Worm (Caenorhabditis elegans) whole organism, early embryonic: ENCODE data around the gene fntb-1.
A peak's percentile ranks its signal among the peaks of the same experiment; 100 is the strongest.

Experiments
- B0310.2 ChIP-seq: sonication (generic microtip); optimal IDR thresholded peaks from 2 replicates; lab custom pipeline; 2016; ENCODE audit warnings: mild to moderate bottlenecking, missing genetic modification characterization, missing compliant biosample characterization
- F13C5.2 ChIP-seq: sonication (generic microtip); optimal IDR thresholded peaks from 2 replicates; lab custom pipeline; 2017; ENCODE audit warnings: mild to moderate bottlenecking, missing genetic modification characterization, inconsistent platforms, missing compliant biosample characterization
- aly-1 ChIP-seq: sonication (generic microtip); optimal IDR thresholded peaks from 2 replicates; lab custom pipeline; 2016; ENCODE audit warnings: missing genetic modification characterization, missing compliant biosample characterization
- ama-1 ChIP-seq: fragments of 150-350 bp; optimal IDR thresholded peaks from 2 replicates; lab custom pipeline; 2014
- ceh-13 ChIP-seq: fragments of 200-800 bp; sonication (Bioruptor generic); optimal IDR thresholded peaks from 2 replicates; lab custom pipeline; 2018; ENCODE audit warnings: mild to moderate bottlenecking, missing genetic modification characterization, missing compliant biosample characterization
- ceh-36 ChIP-seq: sonication (generic microtip); optimal IDR thresholded peaks from 2 replicates; lab custom pipeline; 2016; ENCODE audit warnings: missing genetic modification characterization, inconsistent platforms, missing compliant biosample characterization
- ets-7 ChIP-seq: sonication (generic microtip); optimal IDR thresholded peaks from 2 replicates; lab custom pipeline; 2016; ENCODE audit warnings: missing genotype, missing genetic modification characterization, missing compliant biosample characterization
- flt-1 ChIP-seq: fragments of 200-800 bp; sonication (Bioruptor generic); IDR thresholded peaks from 2 replicates; pipeline ENCODE4 v1.3.6; 2022; ENCODE audit warnings: missing genetic modification characterization, missing compliant biosample characterization
- hmbx-1 ChIP-seq: sonication (generic microtip); optimal IDR thresholded peaks from 2 replicates; lab custom pipeline; 2016; ENCODE audit warnings: mild to moderate bottlenecking, missing genetic modification characterization, missing compliant biosample characterization
- hmg-4 ChIP-seq: fragments of 200-800 bp; sonication (Bioruptor generic); optimal IDR thresholded peaks from 2 replicates; lab custom pipeline; 2018; ENCODE audit warnings: mild to moderate bottlenecking, missing genetic modification characterization, missing compliant biosample characterization
- hnd-1 ChIP-seq: sonication (generic microtip); optimal IDR thresholded peaks from 2 replicates; lab custom pipeline; 2016; ENCODE audit warnings: missing genetic modification characterization, missing compliant biosample characterization
- pes-1 ChIP-seq: fragments of 200-800 bp; sonication (Bioruptor generic); IDR thresholded peaks from 2 replicates; pipeline ENCODE4 v1.3.6; 2022; ENCODE audit warnings: missing genetic modification reagents, missing genetic modification characterization, missing compliant biosample characterization
- scrt-1 ChIP-seq: fragments of 200-800 bp; sonication (Bioruptor generic); IDR thresholded peaks from 2 replicates; pipeline ENCODE4 v1.3.6; 2022; ENCODE audit warnings: missing genetic modification characterization, missing compliant biosample characterization
- sea-1 ChIP-seq: fragments of 200-800 bp; sonication (Bioruptor generic); conservative IDR thresholded peaks from 2 replicates; pipeline ENCODE4 v1.3.6; 2022; ENCODE audit warnings: missing genetic modification characterization, missing compliant biosample characterization
- tbx-11 ChIP-seq: fragments of 200-800 bp; sonication (Bioruptor generic); IDR thresholded peaks from 2 replicates; pipeline ENCODE4 v1.3.6; 2022; ENCODE audit warnings: missing genetic modification characterization, missing compliant biosample characterization
- tbx-37 ChIP-seq: fragments of 200-800 bp; sonication (Bioruptor generic); conservative IDR thresholded peaks from 2 replicates; pipeline ENCODE4 v1.3.6; 2022; ENCODE audit warnings: missing genetic modification reagents, missing genetic modification characterization, missing compliant biosample characterization
- tra-4 ChIP-seq: sonication (generic microtip); optimal IDR thresholded peaks from 2 replicates; lab custom pipeline; 2017; ENCODE audit warnings: missing genetic modification characterization, missing compliant biosample characterization

The fntb-1 gene

DNA sequence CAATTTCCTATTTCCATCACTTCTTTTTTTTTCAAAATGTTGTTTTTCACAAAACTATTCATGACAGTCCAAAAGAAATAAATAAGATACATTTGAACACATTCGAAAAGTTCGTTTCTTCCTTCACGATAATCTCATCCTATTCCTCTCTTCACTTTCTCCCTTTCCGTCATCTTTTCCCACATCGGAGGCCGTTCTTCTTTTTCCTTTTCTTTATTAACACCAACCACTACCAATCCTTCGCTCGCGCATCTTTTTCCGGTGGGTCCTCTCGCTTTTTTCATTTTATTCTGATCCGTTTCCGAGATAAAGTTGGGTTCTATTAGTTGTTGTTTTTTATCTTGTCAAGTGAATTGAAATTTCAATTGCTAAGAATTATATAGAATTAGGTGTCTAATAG lies 48.0 kb downstream of the fntb-1 start:
- TF ChIP-seq F13C5.2 (tag; lab: Kevin White, UChicago) (no peak), scrt-1 (GFP tag; lab: Robert Waterston, UW) (no peak), ama-1 (lab: Kevin White, UChicago) (no peak), ceh-36 (no peak), hmg-4 (no peak), ets-7 (tag; lab: Kevin White, UChicago) (no peak), aly-1 (tag; lab: Kevin White, UChicago) (no peak), flt-1 (GFP tag; lab: Robert Waterston, UW) (no peak), hnd-1 (tag; lab: Kevin White, UChicago) (no peak), pes-1 (GFP tag; lab: Robert Waterston, UW) (no peak), tra-4 (no peak), tbx-11 (GFP tag; lab: Robert Waterston, UW) (no peak), sea-1 (GFP tag; lab: Robert Waterston, UW) (no peak), hmbx-1 (tag; lab: Kevin White, UChicago) (no peak), ceh-13 (GFP tag; lab: Kevin White, UChicago) (no peak), B0310.2 (tag; lab: Kevin White, UChicago) (no peak), tbx-37 (GFP tag; lab: Robert Waterston, UW) (no peak)

DNA sequence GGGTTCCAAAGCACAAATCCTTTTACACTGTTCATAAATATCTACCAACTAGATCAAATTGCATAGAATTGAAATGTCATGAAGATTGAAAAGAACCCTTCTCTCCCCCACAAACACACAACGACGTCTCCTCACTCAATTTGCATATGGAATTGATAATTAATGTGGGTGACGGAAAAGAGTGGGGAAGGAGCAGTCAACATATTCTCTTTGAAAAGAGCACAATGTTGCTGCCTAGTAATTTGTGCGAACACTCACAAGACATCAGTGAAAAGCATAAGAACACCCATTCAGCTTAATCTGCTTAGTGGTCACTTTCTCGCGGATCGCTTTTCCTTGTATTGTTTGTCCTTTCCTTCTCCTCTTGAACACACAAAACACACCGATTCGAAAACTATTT lies 49.0 kb downstream of the fntb-1 start:
- TF ChIP-seq tbx-11 (GFP tag; lab: Robert Waterston, UW) (no peak), hmbx-1 (tag; lab: Kevin White, UChicago) (no peak), ama-1 (lab: Kevin White, UChicago) (no peak), tbx-37 (GFP tag; lab: Robert Waterston, UW) (no peak), tra-4 (no peak), sea-1 (GFP tag; lab: Robert Waterston, UW) (no peak), F13C5.2 (tag; lab: Kevin White, UChicago) (no peak), scrt-1 (GFP tag; lab: Robert Waterston, UW) (no peak), flt-1 (GFP tag; lab: Robert Waterston, UW) (no peak), ceh-13 (GFP tag; lab: Kevin White, UChicago) (no peak), pes-1 (GFP tag; lab: Robert Waterston, UW) (no peak), B0310.2 (tag; lab: Kevin White, UChicago) (no peak), hnd-1 (tag; lab: Kevin White, UChicago) (no peak), ets-7 (tag; lab: Kevin White, UChicago) (no peak), aly-1 (tag; lab: Kevin White, UChicago) (no peak), ceh-36 (no peak), hmg-4 (no peak)

DNA sequence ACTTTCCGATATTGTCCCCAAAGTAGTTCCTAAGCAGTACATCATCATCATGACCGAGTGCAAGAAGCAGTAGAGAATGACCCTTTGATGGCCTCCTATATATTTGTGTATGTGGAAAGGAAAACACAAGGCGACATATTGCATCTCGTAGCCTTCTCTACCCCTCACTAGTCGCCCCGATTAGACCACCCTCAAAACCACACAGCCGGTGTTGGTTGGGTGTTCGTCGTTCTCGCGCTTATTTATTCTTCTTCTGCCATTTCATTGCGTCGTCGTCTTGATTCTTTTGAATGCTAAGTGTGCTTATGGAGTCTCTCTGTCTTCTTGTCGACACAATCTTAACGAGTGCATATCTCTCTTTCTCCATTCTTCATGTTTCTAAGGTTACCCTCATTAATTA lies 50.8 kb downstream of the fntb-1 start:
- TF ChIP-seq F13C5.2 (tag; lab: Kevin White, UChicago), result peak; percentile 13
- peak; percentile 80 for TF ChIP-seq hmg-4
- TF ChIP-seq sea-1 (GFP tag; lab: Robert Waterston, UW), result no peak
- peak; percentile 40; the same call in 1 of the 2 replicates for TF ChIP-seq flt-1 (GFP tag; lab: Robert Waterston, UW)
- TF ChIP-seq ets-7 (tag; lab: Kevin White, UChicago), result no peak
